Fruit fly (Drosophila melanogaster): ENCODE results near the gene KrT95D.

KrT95D gene

dm6 chr3R:24026503-24026902 is 5.1 kb downstream of the KrT95D start:
- TF ChIP-seq Abd-B (GFP tag; optimal IDR thresholded peaks at IDR 0.05): no peak
- no peak for TF ChIP-seq Dif (GFP tag; optimal IDR thresholded peaks at IDR 0.05; ENCODE audit: partially characterized antibody)
- no peak for TF ChIP-seq sv (GFP tag; optimal IDR thresholded peaks at IDR 0.05)
- no peak for TF ChIP-seq Jra (GFP tag; optimal IDR thresholded peaks at IDR 0.05)
- TF ChIP-seq fru (GFP tag; optimal IDR thresholded peaks at IDR 0.05): no peak
- TF ChIP-seq jim (GFP tag; optimal IDR thresholded peaks at IDR 0.05): no peak
- TF ChIP-seq dmrt93B (GFP tag; optimal IDR thresholded peaks at IDR 0.05): no peak
- no peak for TF ChIP-seq dl (GFP tag; optimal IDR thresholded peaks at IDR 0.05; ENCODE audit: insufficient read depth in 1 of 2, partially characterized antibody in 2 of 2)
- no peak for TF ChIP-seq sage (GFP tag; optimal IDR thresholded peaks at IDR 0.05)
- TF ChIP-seq br (GFP tag; optimal IDR thresholded peaks at IDR 0.05): no peak
- no peak for TF ChIP-seq woc (GFP tag; optimal IDR thresholded peaks at IDR 0.05)

DNA sequence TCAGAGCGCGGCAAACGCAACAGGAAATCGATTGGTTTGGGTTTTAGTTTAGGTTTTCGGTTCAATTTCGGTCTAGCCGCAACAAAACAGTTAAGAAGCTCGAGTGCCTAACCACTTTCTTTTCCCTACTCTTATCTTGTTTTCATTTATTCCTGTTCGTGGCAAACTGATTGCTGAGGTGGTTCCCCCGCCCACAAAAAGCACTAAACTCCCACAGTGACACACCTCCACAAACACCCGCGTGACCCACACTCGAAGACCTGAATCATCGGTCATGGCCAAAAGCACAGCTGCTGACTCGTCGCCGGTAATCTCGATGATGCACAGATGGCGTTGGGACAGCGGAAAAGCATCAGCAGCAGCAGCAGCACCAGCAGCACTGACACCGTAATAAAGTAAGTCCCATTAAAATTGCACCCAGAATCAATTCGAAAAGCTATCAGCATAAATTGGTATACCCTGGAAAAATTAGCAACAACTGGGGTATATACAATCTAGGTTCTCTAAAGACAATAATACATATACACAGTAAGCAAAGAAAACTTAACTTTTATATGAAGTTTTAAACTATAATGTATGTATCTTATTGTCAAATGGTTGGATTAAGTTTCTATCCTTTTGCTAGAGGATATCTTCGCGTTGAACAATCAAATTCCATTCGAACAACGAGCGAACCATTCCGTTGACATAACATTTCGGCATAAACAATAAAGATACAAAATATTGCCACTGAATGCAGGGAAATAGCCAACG is 5.7 kb downstream of the KrT95D start:
- TF ChIP-seq Mio (GFP tag; optimal IDR thresholded peaks at IDR 0.05) (no peak), sv (GFP tag; optimal IDR thresholded peaks at IDR 0.05) (peak; percentile 27), Sp1 (GFP tag; optimal IDR thresholded peaks at IDR 0.05) (no peak), brk (GFP tag; optimal IDR thresholded peaks at IDR 0.05) (no peak), br (GFP tag; optimal IDR thresholded peaks at IDR 0.05) (no peak), foxo (GFP tag; optimal IDR thresholded peaks at IDR 0.05) (peak in 1 of 2 experiments; percentile 26), h (GFP tag; optimal IDR thresholded peaks at IDR 0.05) (peak; percentile 50), ey (GFP tag; optimal IDR thresholded peaks at IDR 0.05) (peak; percentile 16), Rel (GFP tag; optimal IDR thresholded peaks at IDR 0.05) (no peak), Rel (tag; optimal IDR thresholded peaks at IDR 0.05) (peak; percentile 89), usp (GFP tag; optimal IDR thresholded peaks at IDR 0.05) (no peak), rgr (GFP tag; optimal IDR thresholded peaks at IDR 0.05) (peak; percentile 44), OdsH (GFP tag; optimal IDR thresholded peaks at IDR 0.05) (peak; percentile 36)

DNA sequence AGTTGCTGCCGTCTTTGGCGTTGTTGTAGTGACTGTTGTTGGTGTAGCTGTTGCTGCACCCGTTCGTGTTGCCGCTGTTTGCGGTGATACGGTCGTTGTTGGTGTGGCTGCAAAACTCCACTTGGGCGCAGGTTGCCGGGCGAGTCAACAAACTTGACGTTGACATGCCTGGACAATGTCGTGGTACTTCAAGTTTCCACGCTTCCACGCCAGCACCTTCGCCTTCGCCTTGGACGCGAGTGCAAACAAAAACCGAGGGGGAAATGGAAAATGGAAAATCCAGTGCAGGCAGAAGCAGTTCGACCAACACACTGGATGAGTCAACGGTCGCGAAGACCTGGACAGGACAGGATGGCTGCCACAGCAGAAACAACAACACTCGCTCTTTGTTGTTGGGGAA is 6.9 kb downstream of the KrT95D start:
- no peak for TF ChIP-seq ey (GFP tag; optimal IDR thresholded peaks at IDR 0.05)
- no peak for TF ChIP-seq N (GFP tag; optimal IDR thresholded peaks at IDR 0.05)
- no peak for TF ChIP-seq Mio (GFP tag; optimal IDR thresholded peaks at IDR 0.05)
- TF ChIP-seq h (GFP tag; optimal IDR thresholded peaks at IDR 0.05): no peak
- TF ChIP-seq Sp1 (GFP tag; optimal IDR thresholded peaks at IDR 0.05): no peak
- no peak for TF ChIP-seq pan (optimal IDR thresholded peaks at IDR 0.05)
- TF ChIP-seq Hr78 (GFP tag; optimal IDR thresholded peaks at IDR 0.05): no peak
- no peak for TF ChIP-seq psq (GFP tag; optimal IDR thresholded peaks at IDR 0.05)
- TF ChIP-seq CG9705 (GFP tag; optimal IDR thresholded peaks at IDR 0.05): no peak
- TF ChIP-seq dmrt93B (GFP tag; optimal IDR thresholded peaks at IDR 0.05): no peak
- no peak for TF ChIP-seq jim (GFP tag; optimal IDR thresholded peaks at IDR 0.05)

DNA sequence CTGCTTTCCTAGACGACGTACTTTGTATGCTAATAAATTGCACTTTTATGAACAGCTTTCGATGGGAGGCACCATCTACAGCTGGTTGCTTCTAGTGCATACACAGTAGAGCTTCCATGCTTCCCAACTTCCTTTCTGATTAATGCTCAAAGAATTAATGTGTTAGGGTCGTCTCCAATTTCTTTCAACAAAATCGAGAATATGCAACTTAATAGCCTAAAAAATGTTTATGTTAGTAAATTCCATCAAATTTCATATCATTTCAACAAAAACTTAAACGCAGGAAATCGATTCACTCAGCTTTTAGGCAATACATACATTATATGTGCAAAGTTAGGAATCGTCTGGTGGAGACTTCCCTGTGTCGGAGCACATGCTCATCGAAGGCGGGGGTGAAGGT is 7.5 kb downstream of the KrT95D start:
- TF ChIP-seq Rel (GFP tag; optimal IDR thresholded peaks at IDR 0.05) (no peak), Rel (tag; optimal IDR thresholded peaks at IDR 0.05) (no peak), sage (GFP tag; optimal IDR thresholded peaks at IDR 0.05) (no peak), fru (GFP tag; optimal IDR thresholded peaks at IDR 0.05) (no peak), foxo (GFP tag; optimal IDR thresholded peaks at IDR 0.05) (no peak), sv (GFP tag; optimal IDR thresholded peaks at IDR 0.05) (no peak), h (GFP tag; optimal IDR thresholded peaks at IDR 0.05) (no peak), dl (GFP tag; optimal IDR thresholded peaks at IDR 0.05; ENCODE audit: insufficient read depth in 1 of 2, partially characterized antibody in 2 of 2) (no peak), GATAd (GFP tag; optimal IDR thresholded peaks at IDR 0.05) (no peak), Hnf4 (GFP tag; optimal IDR thresholded peaks at IDR 0.05) (no peak)

dm6 chr3R:24021895-24022294 is 9.7 kb downstream of the KrT95D start:
- TF ChIP-seq dl (GFP tag; optimal IDR thresholded peaks at IDR 0.05; ENCODE audit: insufficient read depth in 1 of 2, partially characterized antibody in 2 of 2): no peak
- no peak for TF ChIP-seq Vsx2 (GFP tag; optimal IDR thresholded peaks at IDR 0.05; ENCODE audit: partially characterized antibody)
- no peak for TF ChIP-seq pan (optimal IDR thresholded peaks at IDR 0.05)
- no peak for TF ChIP-seq foxo (GFP tag; optimal IDR thresholded peaks at IDR 0.05)
- TF ChIP-seq Jra (GFP tag; optimal IDR thresholded peaks at IDR 0.05): no peak
- no peak for TF ChIP-seq HLH106 (tag; optimal IDR thresholded peaks at IDR 0.05)
- no peak for TF ChIP-seq woc (GFP tag; optimal IDR thresholded peaks at IDR 0.05)
- no peak for TF ChIP-seq N (GFP tag; optimal IDR thresholded peaks at IDR 0.05)
- TF ChIP-seq brk (GFP tag; optimal IDR thresholded peaks at IDR 0.05): no peak
- no peak for TF ChIP-seq sage (GFP tag; optimal IDR thresholded peaks at IDR 0.05)
- no peak for TF ChIP-seq OdsH (GFP tag; optimal IDR thresholded peaks at IDR 0.05)

Data from whole organism, wandering third instar larva.